Worm (Caenorhabditis elegans): ENCODE results near the gene F37B12.1.

Gene F37B12.1

DNA sequence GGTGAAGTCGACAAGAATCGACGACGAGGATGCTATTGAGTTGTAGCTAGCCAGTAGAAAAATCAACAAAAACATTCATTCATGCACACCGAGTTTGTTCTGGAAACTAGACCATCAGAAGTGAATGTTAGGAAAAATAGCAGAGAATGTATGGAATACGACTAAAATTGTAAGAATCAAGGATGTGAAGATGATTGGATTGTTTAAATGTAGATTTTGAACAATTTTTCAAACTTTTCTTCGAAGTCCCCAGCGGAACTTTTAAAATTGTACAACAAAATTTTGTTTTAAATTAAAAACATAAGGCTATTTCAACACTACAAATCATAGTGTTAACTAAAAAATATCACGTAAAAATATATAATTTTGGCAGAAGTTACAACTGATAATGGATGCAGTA, 46.4 kb downstream of the F37B12.1 start, which contains the start of gene C18E9.7:
Gene C18E9.7 (minus strand): TSS at position 101 of the 400 bp plus-strand sequence.
- TF ChIP-seq tab-1 (GFP tag; IDR thresholded peaks at IDR 0.05) (no peak), flt-1 (GFP tag; IDR thresholded peaks at IDR 0.05) (no peak), ztf-23 (GFP tag; IDR thresholded peaks at IDR 0.05) (no peak), cog-1 (tag; optimal IDR thresholded peaks at IDR 0.05) (no peak), ref-1 (GFP tag; conservative IDR thresholded peaks at IDR 0.05) (no peak), ztf-29 (GFP tag; IDR thresholded peaks at IDR 0.05) (no peak), klf-2 (GFP tag; conservative IDR thresholded peaks at IDR 0.05) (no peak), T22C8.4 (GFP tag; IDR thresholded peaks at IDR 0.05) (no peak), med-1 (GFP tag; optimal IDR thresholded peaks at IDR 0.05; ENCODE audit: insufficient read depth) (no peak)

All from whole organism, midembryonic.